Fruit fly (Drosophila melanogaster): Measurements from ENCODE around the gene CG7730.
A peak's percentile ranks its signal among the peaks of the same experiment; 100 is the strongest.

The CG7730 gene

DNA sequence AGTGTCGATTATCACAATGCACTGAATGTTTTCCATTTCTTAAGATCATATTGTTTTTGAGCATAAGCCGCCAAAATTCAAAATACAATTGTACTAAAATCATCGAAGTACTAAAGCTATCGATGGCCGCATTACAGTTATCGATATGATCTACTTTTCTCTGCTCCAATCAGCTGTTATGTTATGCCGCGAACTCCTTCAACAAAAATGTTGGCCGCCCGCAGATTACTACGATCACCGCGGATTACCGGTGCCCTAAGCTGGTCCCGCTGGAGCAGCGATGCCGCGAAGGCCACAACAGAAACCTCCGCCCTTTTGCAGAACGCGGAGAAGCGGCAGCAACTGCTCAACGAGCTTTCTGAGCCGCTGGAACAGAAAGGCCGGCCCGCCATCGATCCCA is 8.2 kb downstream of the CG7730 start, which contains the start of gene beg:
Gene beg, plus strand, starts transcription at position 177 of the 400 bp plus-strand sequence.
- TF ChIP-seq CG34422 (GFP tag; IDR thresholded peaks at IDR 0.05), result no peak
- no peak for TF ChIP-seq gsb-n (tag; optimal IDR thresholded peaks at IDR 0.05)
- no peak for TF ChIP-seq CG3163 (GFP tag; optimal IDR thresholded peaks at IDR 0.05)
- TF ChIP-seq fd96Cb (tag; optimal IDR thresholded peaks at IDR 0.05), result no peak
- TF ChIP-seq CG2202 (tag; optimal IDR thresholded peaks at IDR 0.05), result no peak
- 0 out of 4 replicates have a peak, but pooled peaks have one; percentile 54 for TF ChIP-seq chinmo (GFP tag; IDR thresholded peaks at IDR 0.05; ENCODE audit: partially characterized antibody)
- no peak for TF ChIP-seq ATbp (GFP tag; optimal IDR thresholded peaks at IDR 0.05)
- no peak for TF ChIP-seq NK7.1 (GFP tag; optimal IDR thresholded peaks at IDR 0.05)
- TF ChIP-seq B-H1 (GFP tag; IDR thresholded peaks at IDR 0.05), result no peak
- peak; percentile 49; the same call in 2 of the 3 replicates for TF ChIP-seq vnd (GFP tag; IDR thresholded peaks at IDR 0.05; ENCODE audit: partially characterized antibody)
- peak; percentile 20 for TF ChIP-seq stwl (tag; optimal IDR thresholded peaks at IDR 0.05)
- TF ChIP-seq trem (tag; optimal IDR thresholded peaks at IDR 0.05), result peak; percentile 16
- TF ChIP-seq sens-2 (GFP tag; IDR thresholded peaks at IDR 0.05), result no peak
- peak; percentile 79 for TF ChIP-seq nerfin-2 (GFP tag; IDR thresholded peaks at IDR 0.05; ENCODE audit: partially characterized antibody)
- TF ChIP-seq CG15479 (GFP tag; optimal IDR thresholded peaks at IDR 0.05), result no peak
- peak; percentile 71 for TF ChIP-seq ato (GFP tag; IDR thresholded peaks at IDR 0.05; ENCODE audit: partially characterized antibody)
- no peak for TF ChIP-seq eyg (GFP tag; optimal IDR thresholded peaks at IDR 0.05)
- peak; percentile 78 for TF ChIP-seq sna (GFP tag; IDR thresholded peaks at IDR 0.05; ENCODE audit: partially characterized antibody)
- TF ChIP-seq Sry-δ (GFP tag; optimal IDR thresholded peaks at IDR 0.05), result peak; percentile 34
- TF ChIP-seq hth (optimal IDR thresholded peaks at IDR 0.05), result no peak
- TF ChIP-seq Atf6 (GFP tag; IDR thresholded peaks at IDR 0.05), result no peak
- no peak for TF ChIP-seq D19A (tag; optimal IDR thresholded peaks at IDR 0.05)
- no peak for TF ChIP-seq Rx (GFP tag; IDR thresholded peaks at IDR 0.05)
- TF ChIP-seq Bgb (GFP tag; IDR thresholded peaks at IDR 0.05; ENCODE audit: partially characterized antibody), result peak; percentile 64
- TF ChIP-seq maf-S (GFP tag; optimal IDR thresholded peaks at IDR 0.05), result no peak
- no peak for TF ChIP-seq CG6689 (GFP tag; IDR thresholded peaks at IDR 0.05)
- no peak for TF ChIP-seq CG7271 (tag; optimal IDR thresholded peaks at IDR 0.05)
- TF ChIP-seq Hr39 (optimal IDR thresholded peaks at IDR 0.05), result no peak
- peak; percentile 66 for TF ChIP-seq hbn (GFP tag; IDR thresholded peaks at IDR 0.05; ENCODE audit: partially characterized antibody)
- no peak for TF ChIP-seq HmgD (GFP tag; optimal IDR thresholded peaks at IDR 0.05)
- no peak for TF ChIP-seq Ets65A (GFP tag)
- peak; percentile 62 for TF ChIP-seq tna (GFP tag; IDR thresholded peaks at IDR 0.05; ENCODE audit: partially characterized antibody)
- TF ChIP-seq Gug (GFP tag; IDR thresholded peaks at IDR 0.05), result no peak
- no peak for TF ChIP-seq Trl (optimal IDR thresholded peaks at IDR 0.05)
- no peak for TF ChIP-seq Trl (GFP tag; optimal IDR thresholded peaks at IDR 0.05)
- TF ChIP-seq hb (GFP tag; IDR thresholded peaks at IDR 0.05; ENCODE audit: partially characterized antibody), result 0 out of 3 replicates have a peak, but pooled peaks have one; percentile 61
- TF ChIP-seq C15 (GFP tag; IDR thresholded peaks at IDR 0.05), result no peak
- TF ChIP-seq CG11723 (GFP tag; optimal IDR thresholded peaks at IDR 0.05), result no peak
- peak; percentile 90 for TF ChIP-seq Dp (GFP tag; optimal IDR thresholded peaks at IDR 0.05)
- TF ChIP-seq sens (GFP tag), result no peak
- TF ChIP-seq CG4404 (GFP tag; IDR thresholded peaks at IDR 0.05), result no peak
- peak; percentile 24; the same call in 1 of the 2 replicates for TF ChIP-seq inv (GFP tag; IDR thresholded peaks at IDR 0.05; ENCODE audit: partially characterized antibody)
- peak; percentile 68 for TF ChIP-seq Scr (GFP tag; IDR thresholded peaks at IDR 0.05; ENCODE audit: partially characterized antibody)
- peak; percentile 73; the same call in 2 of the 3 replicates for TF ChIP-seq Opbp (GFP tag; IDR thresholded peaks at IDR 0.05; ENCODE audit: partially characterized antibody)
- TF ChIP-seq unc-4 (GFP tag; IDR thresholded peaks at IDR 0.05; ENCODE audit: partially characterized antibody), result peak; percentile 72
- TF ChIP-seq bbx (GFP tag; IDR thresholded peaks at IDR 0.05; ENCODE audit: partially characterized antibody), result peak; percentile 79
- no peak for TF ChIP-seq CG7556 (GFP tag; optimal IDR thresholded peaks at IDR 0.05)
- TF ChIP-seq gcm (GFP tag; optimal IDR thresholded peaks at IDR 0.05), result peak; percentile 63
- TF ChIP-seq MESR4 (GFP tag; optimal IDR thresholded peaks at IDR 0.05), result peak; percentile 36
- no peak for TF ChIP-seq fu2 (GFP tag; optimal IDR thresholded peaks at IDR 0.05)
- TF ChIP-seq CG2120 (GFP tag; optimal IDR thresholded peaks at IDR 0.05), result no peak
